Fruit fly (Drosophila melanogaster) whole organism, embryonic: ENCODE measurements around the gene CG17264.
A peak's percentile ranks its signal among the peaks of the same experiment; 100 is the strongest.

Experiments
- Atf6 ChIP-seq: fragments of 200-800 bp; sonication (Bioruptor generic); IDR thresholded peaks from 2 replicates; pipeline ENCODE4 v1.3.6; 2022; ENCODE audit warnings: missing biosample characterization, missing genetic modification characterization
- B-H1 ChIP-seq: fragments of 200-800 bp; sonication (Bioruptor generic); IDR thresholded peaks from 3 replicates; pipeline ENCODE4 v1.3.6; 2022; ENCODE audit warnings: missing biosample characterization, missing genetic modification characterization
- CG11398 ChIP-seq: fragments of 200-800 bp; sonication (Bioruptor generic); optimal IDR thresholded peaks from 2 replicates; lab custom pipeline; 2016; ENCODE audit warnings: missing biosample characterization, missing genetic modification characterization
- CG12155 ChIP-seq: fragments of 200-800 bp; sonication (Bioruptor generic); optimal IDR thresholded peaks from 3 replicates; lab custom pipeline; 2016; ENCODE audit warnings: missing biosample characterization, missing genetic modification characterization
- CG12659 ChIP-seq: fragments of 200-800 bp; sonication (Bioruptor generic); optimal IDR thresholded peaks from 3 replicates; lab custom pipeline; 2017; ENCODE audit warnings: mild to moderate bottlenecking, missing biosample characterization, missing genetic modification reagents, missing genetic modification characterization
- CG17612 ChIP-seq: fragments of 200-800 bp; sonication (Bioruptor generic); IDR thresholded peaks from 2 replicates; pipeline ENCODE4 v1.3.6; 2022; ENCODE audit warnings: missing biosample characterization, missing genetic modification characterization
- CG2129 ChIP-seq: fragments of 200-800 bp; sonication (Bioruptor generic); IDR thresholded peaks from 2 replicates; pipeline ENCODE4 v1.3.6; 2022; ENCODE audit warnings: missing biosample characterization, missing genetic modification characterization; ENCODE audit not compliant: partially characterized antibody
- CG2202 ChIP-seq: fragments of 200-800 bp; sonication (Bioruptor generic); optimal IDR thresholded peaks from 2 replicates; lab custom pipeline; 2018; ENCODE audit warnings: missing biosample characterization, mild to moderate bottlenecking, missing genetic modification characterization
- CG2875 ChIP-seq: fragments of 200-800 bp; sonication (Bioruptor generic); optimal IDR thresholded peaks from 2 replicates; lab custom pipeline; 2017; ENCODE audit warnings: missing biosample characterization, mild to moderate bottlenecking, missing genetic modification characterization, missing genetic modification reagents
- CG2889 ChIP-seq: fragments of 200-800 bp; sonication (Bioruptor generic); IDR thresholded peaks from 3 replicates; pipeline ENCODE4 v1.3.6; 2022; ENCODE audit warnings: missing biosample characterization, missing genetic modification characterization
- CG30431 ChIP-seq: fragments of 200-800 bp; sonication (Bioruptor generic); optimal IDR thresholded peaks from 2 replicates; lab custom pipeline; 2017; ENCODE audit warnings: missing biosample characterization, missing genetic modification characterization
- CG31224 ChIP-seq: fragments of 200-800 bp; sonication (Bioruptor generic); IDR thresholded peaks from 2 replicates; pipeline ENCODE4 v1.3.6; 2022; ENCODE audit warnings: missing biosample characterization, missing genetic modification characterization
- CG3838 ChIP-seq: fragments of 200-800 bp; sonication (Bioruptor generic); optimal IDR thresholded peaks from 3 replicates; lab custom pipeline; 2016; ENCODE audit warnings: missing biosample characterization, missing genetic modification characterization
- CG5245 ChIP-seq: fragments of 200-800 bp; sonication (Bioruptor generic); optimal IDR thresholded peaks from 3 replicates; lab custom pipeline; 2016; ENCODE audit warnings: missing biosample characterization, missing genetic modification characterization
- CG8290 ChIP-seq, 3 experiments: fragments of 200-800 bp; sonication (Bioruptor generic); optimal IDR thresholded peaks; 2 replicates each; lab custom pipeline; 2016 to 2019; ENCODE audit warnings: missing biosample characterization in 3 of 3, missing genetic modification characterization in 3 of 3, mild to moderate bottlenecking in 2 of 3, moderate library complexity in 1 of 3
- CG8388 ChIP-seq: fragments of 200-800 bp; sonication (Bioruptor generic); optimal IDR thresholded peaks from 2 replicates; lab custom pipeline; 2019; ENCODE audit warnings: missing biosample characterization, mild to moderate bottlenecking, missing genetic modification characterization, moderate library complexity
- CG8924 ChIP-seq: fragments of 200-800 bp; optimal IDR thresholded peaks from 3 replicates; lab custom pipeline; 2019; ENCODE audit warnings: missing biosample characterization, mild to moderate bottlenecking, missing genetic modification characterization, moderate library complexity
- CG9727 ChIP-seq: fragments of 200-800 bp; sonication (Bioruptor generic); optimal IDR thresholded peaks from 3 replicates; lab custom pipeline; 2017; ENCODE audit warnings: missing biosample characterization, mild to moderate bottlenecking, missing genetic modification characterization
- CoRest ChIP-seq: fragments of 200-800 bp; sonication (Bioruptor generic); optimal IDR thresholded peaks from 3 replicates; lab custom pipeline; 2018; ENCODE audit warnings: missing biosample characterization, mild to moderate bottlenecking, missing genetic modification characterization, moderate library complexity
- Fer2 ChIP-seq: fragments of 200-800 bp; sonication (Bioruptor generic); optimal IDR thresholded peaks from 2 replicates; lab custom pipeline; 2018; ENCODE audit warnings: missing biosample characterization, mild to moderate bottlenecking, missing genetic modification characterization, moderate library complexity
- Fer3 ChIP-seq: fragments of 200-800 bp; sonication (Bioruptor generic); optimal IDR thresholded peaks from 2 replicates; lab custom pipeline; 2018; ENCODE audit warnings: missing biosample characterization, mild to moderate bottlenecking, missing genetic modification characterization, moderate library complexity
- H2.0 ChIP-seq: fragments of 200-800 bp; sonication (Bioruptor generic); IDR thresholded peaks from 2 replicates; pipeline ENCODE4 v1.3.6; 2022; ENCODE audit warnings: missing biosample characterization, missing genetic modification characterization
- Lim3 ChIP-seq: fragments of 200-800 bp; sonication (Bioruptor generic); IDR thresholded peaks from 2 replicates; pipeline ENCODE4 v1.3.6; 2022; ENCODE audit warnings: missing biosample characterization, missing genetic modification characterization
- Myb ChIP-seq: fragments of 200-800 bp; sonication (Bioruptor generic); optimal IDR thresholded peaks from 2 replicates; lab custom pipeline; 2016; ENCODE audit warnings: missing biosample characterization, missing genetic modification characterization
- Neu2 ChIP-seq: fragments of 200-800 bp; sonication (Bioruptor generic); optimal IDR thresholded peaks from 3 replicates; lab custom pipeline; 2016; ENCODE audit warnings: missing biosample characterization, missing genetic modification characterization, borderline replicate concordance
- Ssrp ChIP-seq: fragments of 200-800 bp; sonication (Bioruptor generic); optimal IDR thresholded peaks from 2 replicates; lab custom pipeline; 2018; ENCODE audit warnings: missing biosample characterization, mild to moderate bottlenecking, missing genetic modification characterization, moderate library complexity
- ash1 ChIP-seq: fragments of 200-800 bp; sonication (Bioruptor generic); optimal IDR thresholded peaks from 2 replicates; lab custom pipeline; 2018; ENCODE audit warnings: missing biosample characterization, mild to moderate bottlenecking, missing genetic modification characterization
- bsh ChIP-seq, 2 experiments: fragments of 200-800 bp; sonication (Bioruptor generic); optimal IDR thresholded peaks; 2 replicates each; lab custom pipeline; 2017 to 2018; ENCODE audit warnings: mild to moderate bottlenecking in 2 of 2, missing biosample characterization in 2 of 2, missing genetic modification characterization in 2 of 2, moderate library complexity in 1 of 2
- cg ChIP-seq: fragments of 200-800 bp; sonication (Bioruptor generic); optimal IDR thresholded peaks from 3 replicates; lab custom pipeline; 2019; ENCODE audit warnings: missing biosample characterization, mild to moderate bottlenecking, missing genetic modification characterization, moderate library complexity
- chn ChIP-seq: fragments of 200-800 bp; sonication (Bioruptor generic); optimal IDR thresholded peaks from 2 replicates; lab custom pipeline; 2016; ENCODE audit warnings: missing biosample characterization, missing genetic modification characterization
- dmrt11E ChIP-seq: fragments of 200-800 bp; sonication (Bioruptor generic); optimal IDR thresholded peaks from 3 replicates; lab custom pipeline; 2018; ENCODE audit warnings: missing biosample characterization, mild to moderate bottlenecking, missing genetic modification characterization, moderate library complexity
- exex ChIP-seq: fragments of 200-800 bp; sonication (Bioruptor generic); optimal IDR thresholded peaks from 4 replicates; lab custom pipeline; 2018; ENCODE audit warnings: missing biosample characterization, mild to moderate bottlenecking, missing genetic modification characterization, moderate library complexity
- ftz-f1 ChIP-seq: fragments of 200-800 bp; sonication (Bioruptor generic); optimal IDR thresholded peaks from 2 replicates; lab custom pipeline; 2016; ENCODE audit warnings: missing biosample characterization, missing genetic modification characterization
- gce ChIP-seq: fragments of 200-800 bp; sonication (Bioruptor generic); IDR thresholded peaks from 3 replicates; pipeline ENCODE4 v1.3.6; 2022; ENCODE audit warnings: missing biosample characterization, missing genetic modification characterization
- hkb ChIP-seq, 2 experiments: fragments of 200-800 bp in 1 of 2; fragments of >200 bp in 1 of 2; sonication (Bioruptor generic) in 1 of 2; IDR thresholded peaks in 1 of 2; optimal IDR thresholded peaks in 1 of 2; 2 replicates each; pipeline versions ENCODE4 v1.3.6 to Lab custom; 2017 to 2022; ENCODE audit warnings: missing biosample characterization in 1 of 2, missing genetic modification characterization in 1 of 2
- inv ChIP-seq: fragments of 200-800 bp; sonication (Bioruptor generic); IDR thresholded peaks from 2 replicates; pipeline ENCODE4 v1.3.6; 2022; ENCODE audit warnings: missing biosample characterization, missing genetic modification characterization; ENCODE audit not compliant: partially characterized antibody
- kay ChIP-seq: fragments of 200-800 bp; sonication (Bioruptor generic); optimal IDR thresholded peaks from 2 replicates; lab custom pipeline; 2016; ENCODE audit warnings: missing biosample characterization, missing genetic modification characterization
- lola ChIP-seq, 3 experiments: fragments of >200 bp in 2 of 3; fragments of 200-800 bp in 1 of 3; sonication (Bioruptor generic) in 1 of 3; optimal IDR thresholded peaks; 2 replicates each; lab custom pipeline; 2017 to 2019; ENCODE audit warnings: missing biosample characterization in 3 of 3, missing genetic modification characterization in 3 of 3, mild to moderate bottlenecking in 1 of 3, moderate library complexity in 1 of 3
- nerfin-1 ChIP-seq: fragments of 200-800 bp; sonication (Bioruptor generic); optimal IDR thresholded peaks from 3 replicates; lab custom pipeline; 2019; ENCODE audit warnings: missing biosample characterization, mild to moderate bottlenecking, missing genetic modification characterization, moderate library complexity
- phol ChIP-seq: fragments of 200-800 bp; sonication (Bioruptor generic); optimal IDR thresholded peaks from 3 replicates; lab custom pipeline; 2018; ENCODE audit warnings: missing biosample characterization, mild to moderate bottlenecking, missing genetic modification characterization, moderate library complexity
- pros ChIP-seq: fragments of 200-800 bp; sonication (Bioruptor generic); optimal IDR thresholded peaks from 3 replicates; lab custom pipeline; 2019; ENCODE audit warnings: missing biosample characterization, mild to moderate bottlenecking, missing genetic modification characterization, moderate library complexity
- sc ChIP-seq, 3 experiments: fragments of >200 bp in 2 of 3; fragments of 200-800 bp in 1 of 3; sonication (Bioruptor generic) in 1 of 3; optimal IDR thresholded peaks; 2 replicates in 2 of 3; 3 replicates in 1 of 3; lab custom pipeline; 2017; ENCODE audit warnings: mild to moderate bottlenecking in 1 of 3, missing biosample characterization in 1 of 3, missing genetic modification characterization in 1 of 3, missing genetic modification reagents in 1 of 3
- sens ChIP-seq: fragments of 200-800 bp; sonication (Bioruptor generic); peaks from one replicate; lab custom pipeline; 2016; ENCODE audit warnings: missing biosample characterization, missing genetic modification characterization
- seq ChIP-seq: fragments of 200-800 bp; sonication (Bioruptor generic); IDR thresholded peaks from 2 replicates; pipeline ENCODE4 v1.3.6; 2022; ENCODE audit warnings: missing biosample characterization, missing genetic modification characterization
- shn ChIP-seq: fragments of 200-800 bp; sonication (Bioruptor generic); optimal IDR thresholded peaks from 3 replicates; lab custom pipeline; 2016; ENCODE audit warnings: missing biosample characterization, missing genetic modification characterization
- slou ChIP-seq: fragments of 200-800 bp; sonication (Bioruptor generic); optimal IDR thresholded peaks from 3 replicates; lab custom pipeline; 2016; ENCODE audit warnings: missing biosample characterization, missing genetic modification characterization
- ttk ChIP-seq: fragments of 200-800 bp; sonication (Bioruptor generic); IDR thresholded peaks from 2 replicates; pipeline ENCODE4 v2.1.2; 2022; ENCODE audit warnings: missing biosample characterization, missing genetic modification characterization
- vfl ChIP-seq: fragments of 200-800 bp; sonication (Bioruptor generic); optimal IDR thresholded peaks from 2 replicates; lab custom pipeline; 2016; ENCODE audit warnings: missing biosample characterization, missing genetic modification characterization
- zfh2 ChIP-seq: fragments of 200-800 bp; sonication (Bioruptor generic); optimal IDR thresholded peaks from 2 replicates; lab custom pipeline; 2016; ENCODE audit warnings: missing biosample characterization, missing genetic modification characterization

CG17264 gene

DNA sequence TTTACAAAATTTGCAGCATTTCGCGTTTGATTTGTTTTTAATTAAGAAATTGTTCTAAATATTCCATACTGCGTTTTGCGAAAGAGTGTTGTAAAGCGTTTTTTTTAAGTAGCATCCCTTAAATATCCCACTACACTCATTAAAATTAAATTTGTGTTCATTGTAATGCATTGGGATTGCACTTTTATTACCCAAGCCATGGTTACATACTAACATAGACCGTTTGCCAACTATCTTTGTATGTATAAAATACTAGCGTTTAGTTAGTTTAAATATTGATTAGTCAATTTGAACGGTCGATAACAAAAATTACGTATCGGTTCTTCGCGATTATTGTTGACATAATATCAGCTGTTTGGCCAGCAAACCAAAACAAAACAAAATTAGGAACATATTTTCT is 21.5 kb downstream of the CG17264 start, which contains the start of the genes cnir and CG17221 (continued):
- peak; percentile 71 for TF ChIP-seq CG12155
- peak; percentile 93 for TF ChIP-seq Myb
- TF ChIP-seq CG5245, result peak; percentile 43
- peak; percentile 37 for TF ChIP-seq Ssrp (tag; lab: Kevin White, UChicago)
- no peak for TF ChIP-seq hkb (optimal IDR thresholded peaks at IDR 0.05; lab: Kevin White, UChicago)
- TF ChIP-seq hkb (GFP tag; IDR thresholded peaks at IDR 0.05; lab: Robert Waterston, UW), result no peak
- no peak for TF ChIP-seq CG2889
- TF ChIP-seq CG8388 (GFP tag; lab: Kevin White, UChicago), result peak; percentile 23
- TF ChIP-seq dmrt11E (tag; lab: Kevin White, UChicago), result peak; percentile 51
- TF ChIP-seq Atf6 (GFP tag; lab: Robert Waterston, UW), result peak; percentile 50; the same call in 1 of the 2 replicates
- TF ChIP-seq CG31224, result no peak
- TF ChIP-seq slou, result peak; percentile 53
- no peak for TF ChIP-seq ash1 (GFP tag; lab: Kevin White, UChicago)
- TF ChIP-seq CG2129 (GFP tag; lab: Robert Waterston, UW), result no peak
- no peak for TF ChIP-seq Lim3 (GFP tag; lab: Robert Waterston, UW)
- TF ChIP-seq kay (GFP tag; lab: Kevin White, UChicago), result peak; percentile 18
- TF ChIP-seq CG11398 (GFP tag; lab: Kevin White, UChicago), result peak; percentile 38
- TF ChIP-seq CG12659 (GFP tag; lab: Kevin White, UChicago), result peak; percentile 75
- TF ChIP-seq B-H1 (GFP tag; lab: Robert Waterston, UW), result no peak
- TF ChIP-seq ftz-f1, result no peak
- peak in 1 of 3 experiments; percentile 60 for TF ChIP-seq lola (GFP tag; optimal IDR thresholded peaks at IDR 0.05; lab: Kevin White, UChicago)
- TF ChIP-seq CG8924 (tag; lab: Kevin White, UChicago), result peak; percentile 61
- TF ChIP-seq CG17612 (GFP tag; lab: Robert Waterston, UW), result no peak
- peak; percentile 73 for TF ChIP-seq phol (tag; lab: Kevin White, UChicago)
- TF ChIP-seq Fer2 (tag; lab: Kevin White, UChicago), result peak; percentile 72
- peak; percentile 55 for TF ChIP-seq vfl (GFP tag; lab: Kevin White, UChicago)
- TF ChIP-seq bsh (GFP tag; optimal IDR thresholded peaks at IDR 0.05; lab: Kevin White, UChicago), result peak in 1 of 2 experiments; percentile 59
- peak; percentile 58 for TF ChIP-seq nerfin-1 (tag; lab: Kevin White, UChicago)
- TF ChIP-seq ttk (GFP tag; lab: Robert Waterston, UW), result peak; percentile 69; the same call in 1 of the 2 replicates
- no peak for TF ChIP-seq CG2875 (GFP tag; lab: Kevin White, UChicago)
- TF ChIP-seq CG30431 (GFP tag; lab: Kevin White, UChicago), result no peak
- no peak for TF ChIP-seq gce (GFP tag; lab: Robert Waterston, UW)
- TF ChIP-seq sc (optimal IDR thresholded peaks at IDR 0.05; lab: Kevin White, UChicago), result no peak
- TF ChIP-seq sc (GFP tag; optimal IDR thresholded peaks at IDR 0.05; lab: Kevin White, UChicago), result no peak
- peak; percentile 66 for TF ChIP-seq Fer3
- peak; percentile 23 for TF ChIP-seq CG2202
- peak; percentile 43; the same call in 1 of the 2 replicates for TF ChIP-seq H2.0 (GFP tag; lab: Robert Waterston, UW)
- peak; percentile 16 for TF ChIP-seq CG8290 (GFP tag; optimal IDR thresholded peaks at IDR 0.05; lab: Kevin White, UChicago)
- peak in 1 of 2 experiments; percentile 63 for TF ChIP-seq CG8290 (tag; optimal IDR thresholded peaks at IDR 0.05; lab: Kevin White, UChicago)
- peak; percentile 93 for TF ChIP-seq sens (GFP tag; lab: Kevin White, UChicago)
- TF ChIP-seq inv, result no peak
- TF ChIP-seq CoRest (tag; lab: Kevin White, UChicago), result peak; percentile 74
- TF ChIP-seq seq, result peak; percentile 49; the same call in 1 of the 2 replicates
- peak; percentile 73 for TF ChIP-seq shn (GFP tag; lab: Kevin White, UChicago)
- TF ChIP-seq exex, result peak; percentile 74
- TF ChIP-seq zfh2 (GFP tag; lab: Kevin White, UChicago), result peak; percentile 78
- no peak for TF ChIP-seq Neu2 (GFP tag; lab: Kevin White, UChicago)
- TF ChIP-seq CG3838 (GFP tag; lab: Kevin White, UChicago), result peak; percentile 43
- no peak for TF ChIP-seq cg
- peak; percentile 58 for TF ChIP-seq chn (GFP tag; lab: Kevin White, UChicago)
- peak; percentile 56 for TF ChIP-seq CG9727 (GFP tag; lab: Kevin White, UChicago)
- no peak for TF ChIP-seq pros (GFP tag; lab: Kevin White, UChicago)
